Fruit fly (Drosophila melanogaster) ovary, adult (tissue): ENCODE results near the gene eIF3h.

ENCODE experiments used
- CG17801 ChIP-seq: fragments of 200-800 bp; optimal IDR thresholded peaks from 2 replicates; lab custom pipeline; 2019; ENCODE audit warnings: missing biosample characterization, mild to moderate bottlenecking, missing genetic modification characterization, moderate library complexity; ENCODE audit not compliant: partially characterized antibody

eIF3h gene

DNA sequence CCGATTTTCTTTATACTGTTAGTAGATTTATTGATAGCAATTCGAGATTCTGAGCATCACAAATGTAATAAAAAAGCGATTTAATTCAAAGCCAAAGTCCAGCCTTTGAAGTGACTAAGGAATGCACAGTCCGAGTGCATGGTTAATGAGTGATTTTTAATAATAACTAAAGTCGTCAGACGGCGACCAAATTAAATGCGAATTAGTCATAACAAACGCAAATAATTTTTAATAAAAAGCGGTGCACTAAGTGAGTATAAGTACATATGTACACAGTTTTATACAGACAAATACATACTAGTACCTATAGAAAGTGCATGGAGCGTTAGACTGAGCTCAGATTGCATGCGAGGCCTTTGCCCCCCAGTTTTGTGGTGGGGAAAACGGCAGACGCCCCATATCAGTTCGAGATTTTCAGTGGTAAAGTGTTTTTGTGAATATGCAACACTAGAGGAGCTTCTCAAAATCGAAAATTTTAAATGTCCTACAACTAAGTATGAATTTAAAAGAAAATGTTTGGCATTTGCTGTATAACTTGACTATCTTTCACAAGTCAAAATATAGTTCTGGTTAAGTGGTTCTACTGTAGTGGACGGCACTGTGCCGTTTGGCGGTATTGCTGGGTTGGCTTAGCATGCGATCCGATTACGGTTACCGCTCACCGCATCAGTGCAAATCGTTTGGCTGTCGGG is 50.0 kb downstream of the eIF3h start:
- peak; percentile 46 for TF ChIP-seq CG17801 (GFP tag; lab: Kevin White, UChicago)

DNA sequence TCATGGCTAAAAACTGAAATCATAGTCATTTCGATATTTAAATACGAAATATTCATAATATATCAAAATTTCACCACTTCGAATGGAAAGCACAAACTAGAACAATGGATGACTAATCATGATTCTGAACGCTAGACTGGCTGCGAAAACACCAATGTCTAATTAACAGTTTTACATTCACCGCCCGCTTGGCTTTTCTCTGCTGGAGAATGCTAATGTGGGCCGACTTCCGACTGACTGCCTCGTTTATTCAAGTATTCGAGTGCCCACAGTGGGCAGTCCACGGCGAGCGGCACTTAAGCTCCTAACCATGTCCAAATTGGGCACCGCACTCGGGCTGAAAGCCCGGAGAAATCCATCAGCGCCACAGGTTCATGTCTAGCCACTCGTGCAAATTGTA is 50.9 kb downstream of the eIF3h start:
- TF ChIP-seq CG17801 (GFP tag; lab: Kevin White, UChicago), result no peak

DNA sequence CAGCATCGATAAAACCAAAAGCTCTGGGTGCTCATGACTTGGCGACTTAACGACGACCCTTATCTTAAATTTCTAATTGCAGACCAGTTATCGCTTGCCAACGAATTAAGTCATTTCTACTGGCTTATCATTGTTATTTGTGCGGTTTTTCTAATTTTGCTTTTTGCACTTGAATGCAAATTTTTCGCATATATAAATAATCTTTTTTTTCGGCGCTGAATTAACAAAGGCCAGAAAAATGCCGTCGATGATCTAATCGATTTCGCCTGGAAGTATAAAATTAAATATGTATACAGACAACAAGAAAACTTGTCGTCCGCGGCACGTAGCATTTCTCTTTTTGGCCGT is 51.3 kb downstream of the eIF3h start:
- no peak for TF ChIP-seq CG17801 (GFP tag; lab: Kevin White, UChicago)
